Fruit fly (Drosophila melanogaster): ENCODE measurements around the gene Fad2.

Gene Fad2

DNA sequence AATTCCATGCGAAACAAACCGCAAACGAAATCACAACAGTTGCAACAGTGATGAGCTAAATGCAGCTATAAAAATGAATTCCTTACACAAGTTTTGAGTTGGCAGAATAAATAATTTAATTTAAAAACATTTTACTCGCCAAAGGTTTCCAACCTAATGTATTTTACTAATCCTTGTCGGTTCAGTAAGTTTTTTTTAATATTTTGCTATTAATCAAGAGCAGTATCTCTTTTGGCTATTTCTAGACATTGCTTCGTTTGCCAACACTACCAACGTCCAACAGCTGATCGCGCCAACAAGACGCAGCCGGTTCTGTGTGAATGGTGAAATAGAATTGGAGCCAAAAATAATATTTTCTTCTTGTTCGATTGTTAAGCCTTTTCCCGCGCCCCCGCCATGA, 41.4 kb downstream of the Fad2 start, which contains the start of the genes CG32075, CG45101 and SuUR:
CG32075 (minus strand) TSS at position 253 of the 400 bp plus-strand sequence.
CG45101 (plus strand) TSS at position 303 of the 400 bp plus-strand sequence.
SuUR (plus strand) TSS at position 303 of the 400 bp plus-strand sequence.
- TF ChIP-seq ovo (GFP tag; optimal IDR thresholded peaks at IDR 0.05) (peak; percentile 59), toe (GFP tag; optimal IDR thresholded peaks at IDR 0.05) (peak; percentile 91), kay (GFP tag; ENCODE audit: borderline replicate concordance) (no peak), cic (GFP tag; optimal IDR thresholded peaks at IDR 0.05) (no peak), bab1 (GFP tag; optimal IDR thresholded peaks at IDR 0.05) (peak; percentile 90), CG7045 (GFP tag; optimal IDR thresholded peaks at IDR 0.05) (peak; percentile 71), CG5204 (GFP tag; optimal IDR thresholded peaks at IDR 0.05) (no peak), CG1620 (GFP tag; optimal IDR thresholded peaks at IDR 0.05) (peak; percentile 96), CG12768 (GFP tag; optimal IDR thresholded peaks at IDR 0.05) (peak; percentile 85), CG7101 (tag; optimal IDR thresholded peaks at IDR 0.05) (peak; percentile 87), CG14711 (tag; optimal IDR thresholded peaks at IDR 0.05) (peak; percentile 76), CG11617 (GFP tag; optimal IDR thresholded peaks at IDR 0.05) (peak; percentile 85), Mnt (GFP tag; optimal IDR thresholded peaks at IDR 0.05) (peak; percentile 89), Crg-1 (GFP tag; optimal IDR thresholded peaks at IDR 0.05) (peak; percentile 92), cnc (optimal IDR thresholded peaks at IDR 0.05) (no peak), pad (GFP tag; optimal IDR thresholded peaks at IDR 0.05) (peak; percentile 80), CG33017 (tag; optimal IDR thresholded peaks at IDR 0.05) (peak; percentile 70), Clk (GFP tag; optimal IDR thresholded peaks at IDR 0.05) (peak; percentile 82), Hr96 (GFP tag; optimal IDR thresholded peaks at IDR 0.05) (no peak), tj (GFP tag; optimal IDR thresholded peaks at IDR 0.05) (peak; percentile 71)

- TF ChIP-seq tj (GFP tag; optimal IDR thresholded peaks at IDR 0.05) (no peak), cic (GFP tag; optimal IDR thresholded peaks at IDR 0.05) (peak; percentile 18)
Observed at dm6 chr3L:11065850-11066249, 42.5 kb downstream of the Fad2 start.

DNA sequence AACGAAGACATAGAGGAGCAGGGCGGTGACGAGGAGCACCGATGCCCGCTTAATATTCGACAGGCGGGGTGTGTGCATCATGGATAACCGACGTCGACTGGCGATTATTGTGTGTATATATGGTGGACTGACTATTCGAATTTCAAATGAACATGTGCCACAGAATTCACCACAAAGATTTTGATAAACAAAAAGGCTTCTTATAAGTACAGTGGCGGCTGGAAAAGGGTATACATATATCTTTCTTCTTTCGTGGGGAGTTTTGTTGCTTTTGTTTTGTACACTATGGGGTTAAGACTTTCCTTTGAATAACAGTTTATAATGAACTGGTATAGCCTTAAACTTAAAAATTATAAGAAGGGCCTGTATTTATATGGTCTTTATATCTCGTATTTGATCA, 46.4 kb downstream of the Fad2 start, which contains the start of gene CG6310:
CG6310 (minus strand) TSS at position 101 of the 400 bp plus-strand sequence.
- TF ChIP-seq CG33017 (tag; optimal IDR thresholded peaks at IDR 0.05) (no peak), Mnt (GFP tag; optimal IDR thresholded peaks at IDR 0.05) (peak; percentile 29), CG12768 (GFP tag; optimal IDR thresholded peaks at IDR 0.05) (no peak)

dm6 chr3L:11070372-11070854, 47.1 kb downstream of the Fad2 start, which contains the start of gene Mocs1:
Mocs1 (plus strand) TSS chr3L:11070526.
- TF ChIP-seq CG7101 (tag; optimal IDR thresholded peaks at IDR 0.05) (peak; percentile 63), CG5204 (GFP tag; optimal IDR thresholded peaks at IDR 0.05) (no peak), kay (GFP tag; ENCODE audit: borderline replicate concordance) (no peak), CG12768 (GFP tag; optimal IDR thresholded peaks at IDR 0.05) (peak; percentile 70), Hr96 (GFP tag; optimal IDR thresholded peaks at IDR 0.05) (no peak), Crg-1 (GFP tag; optimal IDR thresholded peaks at IDR 0.05) (peak; percentile 48), CG33017 (tag; optimal IDR thresholded peaks at IDR 0.05) (peak; percentile 22), toe (GFP tag; optimal IDR thresholded peaks at IDR 0.05) (no peak), ovo (GFP tag; optimal IDR thresholded peaks at IDR 0.05) (peak; percentile 56), CG1620 (GFP tag; optimal IDR thresholded peaks at IDR 0.05) (no peak), CG14711 (tag; optimal IDR thresholded peaks at IDR 0.05) (peak; percentile 43), tj (GFP tag; optimal IDR thresholded peaks at IDR 0.05) (peak; percentile 98), cic (GFP tag; optimal IDR thresholded peaks at IDR 0.05) (peak; percentile 79), Mnt (GFP tag; optimal IDR thresholded peaks at IDR 0.05) (peak; percentile 89), bab1 (GFP tag; optimal IDR thresholded peaks at IDR 0.05) (peak; percentile 13), CG11617 (GFP tag; optimal IDR thresholded peaks at IDR 0.05) (peak; percentile 36), Clk (GFP tag; optimal IDR thresholded peaks at IDR 0.05) (no peak), CG7045 (GFP tag; optimal IDR thresholded peaks at IDR 0.05) (peak; percentile 23), pad (GFP tag; optimal IDR thresholded peaks at IDR 0.05) (peak; percentile 46)

dm6 chr3L:11071057-11071456, 47.7 kb downstream of the Fad2 start:
- TF ChIP-seq CG12768 (GFP tag; optimal IDR thresholded peaks at IDR 0.05) (no peak), toe (GFP tag; optimal IDR thresholded peaks at IDR 0.05) (no peak), CG5204 (GFP tag; optimal IDR thresholded peaks at IDR 0.05) (no peak), pad (GFP tag; optimal IDR thresholded peaks at IDR 0.05) (no peak), CG1620 (GFP tag; optimal IDR thresholded peaks at IDR 0.05) (no peak), cic (GFP tag; optimal IDR thresholded peaks at IDR 0.05) (no peak), Clk (GFP tag; optimal IDR thresholded peaks at IDR 0.05) (no peak), CG14711 (tag; optimal IDR thresholded peaks at IDR 0.05) (no peak), tj (GFP tag; optimal IDR thresholded peaks at IDR 0.05) (no peak), Crg-1 (GFP tag; optimal IDR thresholded peaks at IDR 0.05) (no peak), ovo (GFP tag; optimal IDR thresholded peaks at IDR 0.05) (no peak), Hr96 (GFP tag; optimal IDR thresholded peaks at IDR 0.05) (no peak), CG7101 (tag; optimal IDR thresholded peaks at IDR 0.05) (no peak), Mnt (GFP tag; optimal IDR thresholded peaks at IDR 0.05) (no peak), cnc (optimal IDR thresholded peaks at IDR 0.05) (no peak), CG33017 (tag; optimal IDR thresholded peaks at IDR 0.05) (no peak)

Measured in whole organism, adult.